Fruit fly (Drosophila melanogaster) whole organism, embryonic: ENCODE results near the gene CG32568.
A peak's percentile ranks its signal among the peaks of the same experiment; 100 is the strongest.

Experiments
- Bteb2 ChIP-seq: fragments of 200-800 bp; sonication (Bioruptor generic); optimal IDR thresholded peaks from 2 replicates; lab custom pipeline; 2016; ENCODE audit warnings: missing biosample characterization, missing genetic modification characterization
- CG12942 ChIP-seq: fragments of 200-800 bp; sonication (Bioruptor generic); optimal IDR thresholded peaks from 3 replicates; lab custom pipeline; 2016; ENCODE audit warnings: missing biosample characterization, missing genetic modification characterization
- CG1529 ChIP-seq: fragments of 200-800 bp; sonication (Bioruptor generic); optimal IDR thresholded peaks from 3 replicates; lab custom pipeline; 2018; ENCODE audit warnings: missing biosample characterization, missing genetic modification characterization
- CG17328 ChIP-seq: fragments of 200-800 bp; sonication (Bioruptor generic); IDR thresholded peaks from 2 replicates; pipeline ENCODE4 v1.3.6; 2022; ENCODE audit warnings: missing biosample characterization, missing genetic modification characterization
- CG17385 ChIP-seq: fragments of 200-800 bp; sonication (Bioruptor generic); optimal IDR thresholded peaks from 3 replicates; lab custom pipeline; 2018; ENCODE audit warnings: missing biosample characterization, mild to moderate bottlenecking, missing genetic modification characterization
- CG18619 ChIP-seq: fragments of 200-800 bp; sonication (Bioruptor generic); optimal IDR thresholded peaks from 3 replicates; lab custom pipeline; 2017; ENCODE audit warnings: missing biosample characterization, mild to moderate bottlenecking, missing genetic modification characterization
- CG2199 ChIP-seq: fragments of 200-800 bp; sonication (Bioruptor generic); IDR thresholded peaks from 3 replicates; pipeline ENCODE4 v1.3.6; 2022; ENCODE audit warnings: missing biosample characterization, missing genetic modification characterization
- CG32532 ChIP-seq: fragments of 200-800 bp; sonication (Bioruptor generic); IDR thresholded peaks from 2 replicates; pipeline ENCODE4 v1.3.6; 2022; ENCODE audit warnings: missing biosample characterization, missing genetic modification characterization
- CG34376 ChIP-seq: fragments of 200-800 bp; sonication (Bioruptor generic); optimal IDR thresholded peaks from 2 replicates; lab custom pipeline; 2018; ENCODE audit warnings: missing biosample characterization, mild to moderate bottlenecking, missing genetic modification characterization
- CG4424 ChIP-seq: fragments of 200-800 bp; sonication (Bioruptor generic); optimal IDR thresholded peaks from 3 replicates; lab custom pipeline; 2016; ENCODE audit warnings: missing biosample characterization, missing genetic modification characterization
- CG6254 ChIP-seq: fragments of 200-800 bp; sonication (Bioruptor generic); optimal IDR thresholded peaks from 3 replicates; lab custom pipeline; 2017; ENCODE audit warnings: mild to moderate bottlenecking, missing biosample characterization, missing genetic modification reagents, missing genetic modification characterization
- CG6272 ChIP-seq: fragments of 200-800 bp; sonication (Bioruptor generic); IDR thresholded peaks from 2 replicates; pipeline ENCODE4 v1.3.6; 2022; ENCODE audit warnings: missing biosample characterization, missing genetic modification characterization
- CG7357 ChIP-seq: fragments of 200-800 bp; sonication (Bioruptor generic); IDR thresholded peaks from 3 replicates; pipeline ENCODE4 v1.3.6; 2022; ENCODE audit warnings: missing biosample characterization, missing genetic modification characterization
- CG7987 ChIP-seq: fragments of 200-800 bp; sonication (Bioruptor generic); optimal IDR thresholded peaks from 2 replicates; lab custom pipeline; 2018; ENCODE audit warnings: missing biosample characterization, mild to moderate bottlenecking, missing genetic modification characterization, moderate library complexity
- CG8290 ChIP-seq, 3 experiments: fragments of 200-800 bp; sonication (Bioruptor generic); optimal IDR thresholded peaks; 2 replicates each; lab custom pipeline; 2016 to 2019; ENCODE audit warnings: missing biosample characterization in 3 of 3, missing genetic modification characterization in 3 of 3, mild to moderate bottlenecking in 2 of 3, moderate library complexity in 1 of 3
- CHES-1-like ChIP-seq: fragments of 200-800 bp; sonication (Bioruptor generic); optimal IDR thresholded peaks from 2 replicates; lab custom pipeline; 2016; ENCODE audit warnings: missing biosample characterization, missing genetic modification characterization
- HLHmδ ChIP-seq: fragments of 200-800 bp; sonication (Bioruptor generic); optimal IDR thresholded peaks from 2 replicates; lab custom pipeline; 2018; ENCODE audit warnings: missing biosample characterization, mild to moderate bottlenecking, missing genetic modification characterization, moderate library complexity
- Jarid2 ChIP-seq: fragments of 200-800 bp; sonication (Bioruptor generic); optimal IDR thresholded peaks from 3 replicates; lab custom pipeline; 2017; ENCODE audit warnings: mild to moderate bottlenecking, missing biosample characterization, missing genetic modification reagents, missing genetic modification characterization
- Lpt ChIP-seq: fragments of >200 bp; optimal IDR thresholded peaks from 2 replicates; lab custom pipeline; 2018; ENCODE audit warnings: missing biosample characterization, missing genetic modification characterization
- MESR4 ChIP-seq: fragments of 200-800 bp; sonication (Bioruptor generic); optimal IDR thresholded peaks from 2 replicates; lab custom pipeline; 2018; ENCODE audit warnings: missing biosample characterization, mild to moderate bottlenecking, missing genetic modification characterization, moderate library complexity
- Pdp1 ChIP-seq, 2 experiments: fragments of 200-800 bp; sonication (Bioruptor generic); optimal IDR thresholded peaks; 3 replicates each; lab custom pipeline; 2016; ENCODE audit warnings: missing biosample characterization in 2 of 2, missing genetic modification characterization in 2 of 2, mild to moderate bottlenecking in 1 of 2, moderate library complexity in 1 of 2
- Sin3A ChIP-seq: fragments of >200 bp; optimal IDR thresholded peaks from 2 replicates; lab custom pipeline; 2018
- Six4 ChIP-seq: fragments of 200-800 bp; sonication (Bioruptor generic); optimal IDR thresholded peaks from 2 replicates; lab custom pipeline; 2016; ENCODE audit warnings: missing biosample characterization, missing genetic modification characterization
- Sox100B ChIP-seq: fragments of 200-800 bp; sonication (Bioruptor generic); optimal IDR thresholded peaks from 3 replicates; lab custom pipeline; 2018; ENCODE audit warnings: missing biosample characterization, mild to moderate bottlenecking, missing genetic modification characterization
- Xbp1 ChIP-seq: fragments of 200-800 bp; sonication (Bioruptor generic); optimal IDR thresholded peaks from 3 replicates; lab custom pipeline; 2016; ENCODE audit warnings: missing biosample characterization, mild to moderate bottlenecking, missing genetic modification characterization
- Xrp1 ChIP-seq: fragments of 200-800 bp; sonication (Bioruptor generic); IDR thresholded peaks from 2 replicates; pipeline ENCODE4 v1.3.6; 2022; ENCODE audit warnings: missing biosample characterization, missing genetic modification characterization
- bcd ChIP-seq: fragments of 200-800 bp; sonication (Bioruptor generic); optimal IDR thresholded peaks from 2 replicates; lab custom pipeline; 2017; ENCODE audit warnings: missing biosample characterization, mild to moderate bottlenecking, missing genetic modification characterization
- chm ChIP-seq: fragments of 200-800 bp; sonication (Bioruptor generic); IDR thresholded peaks from 2 replicates; pipeline ENCODE4 v1.3.6; 2022; ENCODE audit warnings: missing biosample characterization, missing genetic modification characterization
- ci ChIP-seq: fragments of 200-800 bp; sonication (Bioruptor generic); IDR thresholded peaks from 3 replicates; pipeline ENCODE4 v1.3.6; 2022; ENCODE audit warnings: missing biosample characterization, missing genetic modification characterization
- eyg ChIP-seq: fragments of 200-800 bp; sonication (Bioruptor generic); optimal IDR thresholded peaks from 3 replicates; lab custom pipeline; 2016; ENCODE audit warnings: missing biosample characterization, missing genetic modification characterization
- gsb ChIP-seq: fragments of 200-800 bp; sonication (Bioruptor generic); IDR thresholded peaks from 2 replicates; pipeline ENCODE4 v1.3.6; 2022; ENCODE audit warnings: missing biosample characterization, missing genetic modification characterization
- hkb ChIP-seq, 2 experiments: fragments of 200-800 bp in 1 of 2; fragments of >200 bp in 1 of 2; sonication (Bioruptor generic) in 1 of 2; IDR thresholded peaks in 1 of 2; optimal IDR thresholded peaks in 1 of 2; 2 replicates each; pipeline versions ENCODE4 v1.3.6 to Lab custom; 2017 to 2022; ENCODE audit warnings: missing biosample characterization in 1 of 2, missing genetic modification characterization in 1 of 2
- jing ChIP-seq: fragments of 200-800 bp; sonication (Bioruptor generic); optimal IDR thresholded peaks from 2 replicates; lab custom pipeline; 2018; ENCODE audit warnings: missing biosample characterization, mild to moderate bottlenecking, missing genetic modification characterization
- ken ChIP-seq: fragments of 200-800 bp; sonication (Bioruptor generic); IDR thresholded peaks from 3 replicates; pipeline ENCODE4 v1.3.6; 2022; ENCODE audit warnings: missing biosample characterization, missing genetic modification characterization
- lola ChIP-seq, 3 experiments: fragments of >200 bp in 2 of 3; fragments of 200-800 bp in 1 of 3; sonication (Bioruptor generic) in 1 of 3; optimal IDR thresholded peaks; 2 replicates each; lab custom pipeline; 2017 to 2019; ENCODE audit warnings: missing biosample characterization in 3 of 3, missing genetic modification characterization in 3 of 3, mild to moderate bottlenecking in 1 of 3, moderate library complexity in 1 of 3
- nau ChIP-seq: fragments of 200-800 bp; sonication (Bioruptor generic); optimal IDR thresholded peaks from 3 replicates; lab custom pipeline; 2017; ENCODE audit warnings: missing biosample characterization, mild to moderate bottlenecking, missing genetic modification characterization, missing genetic modification reagents
- oc ChIP-seq: fragments of 200-800 bp; sonication (Bioruptor generic); optimal IDR thresholded peaks from 2 replicates; lab custom pipeline; 2018; ENCODE audit warnings: missing biosample characterization, mild to moderate bottlenecking, missing genetic modification characterization, moderate library complexity
- ranshi ChIP-seq: fragments of 200-800 bp; sonication (Bioruptor generic); IDR thresholded peaks from 2 replicates; pipeline ENCODE4 v1.3.6; 2022; ENCODE audit warnings: missing biosample characterization, missing genetic modification characterization
- run ChIP-seq: fragments of 200-800 bp; sonication (Bioruptor generic); optimal IDR thresholded peaks from 3 replicates; lab custom pipeline; 2018; ENCODE audit warnings: missing biosample characterization, mild to moderate bottlenecking, missing genetic modification characterization
- sisA ChIP-seq: fragments of 200-800 bp; sonication (Bioruptor generic); IDR thresholded peaks from 2 replicates; pipeline ENCODE4 v1.3.6; 2022; ENCODE audit warnings: missing biosample characterization, missing genetic modification characterization
- stwl ChIP-seq: fragments of 200-800 bp; sonication (Bioruptor generic); optimal IDR thresholded peaks from 3 replicates; lab custom pipeline; 2018; ENCODE audit warnings: missing biosample characterization, mild to moderate bottlenecking, missing genetic modification characterization, moderate library complexity
- vvl ChIP-seq: fragments of 200-800 bp; sonication (Bioruptor generic); IDR thresholded peaks from 2 replicates; pipeline ENCODE4 v1.3.6; 2022; ENCODE audit warnings: missing biosample characterization, missing genetic modification characterization
- zf30C ChIP-seq: fragments of 200-800 bp; sonication (Bioruptor generic); optimal IDR thresholded peaks from 3 replicates; lab custom pipeline; 2018; ENCODE audit warnings: missing biosample characterization, mild to moderate bottlenecking, missing genetic modification characterization

The CG32568 gene

dm6 chrX:16746824-16747223 is 6.1 kb downstream of the CG32568 start (continued):
- TF ChIP-seq CG2199 (peak; percentile 92), CG34376 (GFP tag; lab: Kevin White, UChicago) (no peak), run (tag; lab: Kevin White, UChicago) (no peak), lola (GFP tag; optimal IDR thresholded peaks at IDR 0.05; lab: Kevin White, UChicago) (no peak), CG7357 (GFP tag; lab: Robert Waterston, UW) (no peak), CG6254 (peak; percentile 34), Bteb2 (GFP tag; lab: Kevin White, UChicago) (no peak), CG32532 (GFP tag; lab: Robert Waterston, UW) (peak; percentile 26; the same call in 1 of the 2 replicates), Xbp1 (GFP tag; lab: Kevin White, UChicago) (no peak), CG8290 (GFP tag; optimal IDR thresholded peaks at IDR 0.05; lab: Kevin White, UChicago) (peak; percentile 71), CG8290 (tag; optimal IDR thresholded peaks at IDR 0.05; lab: Kevin White, UChicago) (no peak), CG17385 (peak; percentile 27), CG4424 (GFP tag; lab: Kevin White, UChicago) (peak; percentile 34), MESR4 (GFP tag; lab: Kevin White, UChicago) (no peak), CG1529 (peak; percentile 13), hkb (optimal IDR thresholded peaks at IDR 0.05; lab: Kevin White, UChicago) (no peak), hkb (GFP tag; IDR thresholded peaks at IDR 0.05; lab: Robert Waterston, UW) (0 out of 2 replicates have a peak, but pooled peaks have one; percentile 25), oc (tag; lab: Kevin White, UChicago) (no peak), bcd (GFP tag; lab: Kevin White, UChicago) (no peak), Pdp1 (GFP tag; optimal IDR thresholded peaks at IDR 0.05; lab: Kevin White, UChicago) (no peak), Sox100B (peak; percentile 11), Lpt (GFP tag; lab: Kevin White, UChicago) (no peak), vvl (GFP tag; lab: Robert Waterston, UW) (no peak), nau (GFP tag; lab: Kevin White, UChicago) (no peak), Sin3A (lab: Kevin White, UChicago) (no peak), eyg (no peak), Six4 (no peak), stwl (tag; lab: Kevin White, UChicago) (peak; percentile 8), CG7987 (GFP tag; lab: Kevin White, UChicago) (no peak), CG18619 (no peak), CG6272 (no peak), CG12942 (GFP tag; lab: Kevin White, UChicago) (no peak), ranshi (GFP tag; lab: Robert Waterston, UW) (no peak), Jarid2 (GFP tag; lab: Kevin White, UChicago) (no peak), gsb (no peak), zf30C (GFP tag; lab: Kevin White, UChicago) (no peak), chm (GFP tag; lab: Robert Waterston, UW) (0 out of 2 replicates have a peak, but pooled peaks have one; percentile 14), CHES-1-like (GFP tag; lab: Kevin White, UChicago) (no peak), jing (GFP tag; lab: Kevin White, UChicago) (no peak), HLHmδ (no peak), Xrp1 (0 out of 2 replicates have a peak, but pooled peaks have one; percentile 14), ken (no peak), CG17328 (no peak), sisA (GFP tag; lab: Robert Waterston, UW) (no peak), ci (GFP tag; lab: Robert Waterston, UW) (peak; percentile 64; the same call in 1 of the 3 replicates)
